Worm (Caenorhabditis elegans) whole organism, L3 larva: ENCODE data around the gene F58A6.5.

Experiments used
- ceh-16 ChIP-seq: sonication (generic microtip); optimal IDR thresholded peaks from 2 replicates; lab custom pipeline; 2017; ENCODE audit warnings: missing biosample characterization, missing genetic modification characterization
- ceh-28 ChIP-seq: fragments of 150-350 bp; optimal IDR thresholded peaks from 2 replicates; lab custom pipeline; 2014; ENCODE audit warnings: missing biosample characterization, missing genetic modification reagents, missing genetic modification characterization
- ceh-82 ChIP-seq: fragments of 150-350 bp; optimal IDR thresholded peaks from 2 replicates; lab custom pipeline; 2014; ENCODE audit warnings: missing biosample characterization, missing genetic modification characterization
- fos-1 ChIP-seq: fragments of 150-350 bp; optimal IDR thresholded peaks from 2 replicates; lab custom pipeline; 2014; ENCODE audit warnings: missing biosample characterization, missing genetic modification characterization
- jun-1 ChIP-seq: fragments of 150-350 bp; optimal IDR thresholded peaks from 2 replicates; lab custom pipeline; 2014; ENCODE audit warnings: missing biosample characterization, missing genetic modification reagents, missing genetic modification characterization
- pha-4 ChIP-seq: fragments of 150-350 bp; optimal IDR thresholded peaks from 2 replicates; lab custom pipeline; 2014; ENCODE audit warnings: missing biosample characterization, missing genetic modification reagents, missing genetic modification characterization
- tbx-2 ChIP-seq: sonication (generic microtip); optimal IDR thresholded peaks from 2 replicates; lab custom pipeline; 2016; ENCODE audit warnings: mild to moderate bottlenecking, missing genetic modification characterization, missing compliant biosample characterization

DNA sequence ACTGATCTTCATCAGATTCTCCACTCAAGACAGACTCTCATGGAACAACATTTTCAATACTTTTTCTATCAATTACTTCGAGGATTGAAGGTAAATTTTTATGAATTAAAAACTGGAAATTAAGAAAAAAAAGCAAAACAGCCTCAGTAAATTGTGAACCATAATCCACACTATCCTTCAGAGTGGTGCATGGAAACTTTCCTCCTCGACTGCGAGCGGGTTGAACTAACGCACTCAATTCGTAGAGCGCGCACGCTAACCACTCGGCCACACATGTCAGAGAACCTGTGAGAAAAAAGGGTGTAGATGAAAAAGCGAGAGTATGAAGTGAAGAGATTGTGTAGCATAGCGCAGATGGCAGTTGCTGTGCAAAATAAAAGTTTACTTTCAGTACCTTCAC is 43.2 kb downstream of the F58A6.5 start:
- TF ChIP-seq fos-1 (tag; lab: Kevin White, UChicago) (no peak), ceh-82 (tag; lab: Kevin White, UChicago) (no peak), ceh-28 (tag; lab: Kevin White, UChicago) (no peak), pha-4 (tag; lab: Kevin White, UChicago) (peak; percentile 78), jun-1 (tag; lab: Kevin White, UChicago) (peak; percentile 11), ceh-16 (tag; lab: Kevin White, UChicago) (no peak), tbx-2 (tag; lab: Kevin White, UChicago) (peak; percentile 75)
